Worm (Caenorhabditis elegans) whole organism, L1 larva: ENCODE results near the gene C45G9.10.

ENCODE experiments used
- ceh-82 ChIP-seq, 3 experiments: fragments of 150-350 bp in 1 of 3; sonication (generic microtip) in 2 of 3; optimal IDR thresholded peaks; 2 replicates each; lab custom pipeline; 2014 to 2017; ENCODE audit warnings: missing biosample characterization in 3 of 3, missing genetic modification characterization in 3 of 3
- dpl-1 ChIP-seq, 3 experiments: fragments of 150-350 bp in 2 of 3; sonication (generic microtip) in 1 of 3; optimal IDR thresholded peaks; 2 replicates each; lab custom pipeline; 2014 to 2017; ENCODE audit warnings: missing biosample characterization in 3 of 3, missing genetic modification characterization in 3 of 3, missing genetic modification reagents in 3 of 3

- peak; percentile 15 to 29 (median 28) for TF ChIP-seq dpl-1 (GFP tag; optimal IDR thresholded peaks at IDR 0.05; lab: Kevin White, UChicago)
- peak in 2 of 3 experiments; percentile 5 to 32 for TF ChIP-seq ceh-82 (tag; optimal IDR thresholded peaks at IDR 0.05; lab: Kevin White, UChicago)
Measured at ce11 chrIII:5031375-5031836, 30.3 kb downstream of the C45G9.10 start.
